Fruit fly (Drosophila melanogaster) whole organism, embryonic: Measurements from ENCODE around the gene Gdh.

Experiments
- Atf3 ChIP-seq: fragments of 200-800 bp; sonication (Bioruptor generic); optimal IDR thresholded peaks from 3 replicates; lab custom pipeline; 2016; ENCODE audit warnings: missing biosample characterization, missing genetic modification characterization
- BEAF-32 ChIP-seq: fragments of 200-800 bp; sonication (Bioruptor generic); optimal IDR thresholded peaks from 3 replicates; lab custom pipeline; 2017; ENCODE audit warnings: missing biosample characterization, missing genetic modification characterization, mild to moderate bottlenecking, moderate library complexity, missing genetic modification reagents
- CG10267 ChIP-seq: fragments of 200-800 bp; sonication (Bioruptor generic); optimal IDR thresholded peaks from 2 replicates; lab custom pipeline; 2018; ENCODE audit warnings: missing biosample characterization, mild to moderate bottlenecking, missing genetic modification characterization, moderate library complexity
- CG11456 ChIP-seq: fragments of 200-800 bp; sonication (Bioruptor generic); IDR thresholded peaks from 3 replicates; pipeline ENCODE4 v1.3.6; 2022; ENCODE audit warnings: missing biosample characterization, missing genetic modification characterization
- CG11504 ChIP-seq: fragments of 200-800 bp; sonication (Bioruptor generic); optimal IDR thresholded peaks from 3 replicates; lab custom pipeline; 2019; ENCODE audit warnings: missing biosample characterization, mild to moderate bottlenecking, missing genetic modification characterization, moderate library complexity
- CG12104 ChIP-seq: fragments of 200-800 bp; sonication (Bioruptor generic); optimal IDR thresholded peaks from 3 replicates; lab custom pipeline; 2016; ENCODE audit warnings: missing biosample characterization, missing genetic modification characterization
- CG12391 ChIP-seq: fragments of 200-800 bp; sonication (Bioruptor generic); optimal IDR thresholded peaks from 3 replicates; lab custom pipeline; 2018; ENCODE audit warnings: missing biosample characterization, mild to moderate bottlenecking, missing genetic modification characterization, moderate library complexity
- CG14014 ChIP-seq: fragments of 200-800 bp; sonication (Bioruptor generic); IDR thresholded peaks from 2 replicates; pipeline ENCODE4 v1.3.6; 2022; ENCODE audit warnings: missing biosample characterization, missing genetic modification characterization
- CG14441 ChIP-seq: fragments of 200-800 bp; sonication (Bioruptor generic); IDR thresholded peaks from 2 replicates; pipeline ENCODE4 v1.3.6; 2022; ENCODE audit warnings: missing biosample characterization, missing genetic modification characterization
- CG15011 ChIP-seq: fragments of 200-800 bp; sonication (Bioruptor generic); optimal IDR thresholded peaks from 3 replicates; lab custom pipeline; 2018; ENCODE audit warnings: missing biosample characterization, mild to moderate bottlenecking, missing genetic modification characterization
- CG15073 ChIP-seq: fragments of 200-800 bp; sonication (Bioruptor generic); optimal IDR thresholded peaks from 2 replicates; lab custom pipeline; 2016; ENCODE audit warnings: missing biosample characterization, missing genetic modification characterization
- CG16813 ChIP-seq: fragments of 200-800 bp; sonication (Bioruptor generic); IDR thresholded peaks from 3 replicates; pipeline ENCODE4 v1.3.6; 2022; ENCODE audit warnings: missing biosample characterization, missing genetic modification characterization; ENCODE audit not compliant: partially characterized antibody
- CG17328 ChIP-seq: fragments of 200-800 bp; sonication (Bioruptor generic); IDR thresholded peaks from 2 replicates; pipeline ENCODE4 v1.3.6; 2022; ENCODE audit warnings: missing biosample characterization, missing genetic modification characterization
- CG18476 ChIP-seq: fragments of 200-800 bp; sonication (Bioruptor generic); optimal IDR thresholded peaks from 2 replicates; lab custom pipeline; 2016; ENCODE audit warnings: missing biosample characterization, mild to moderate bottlenecking, missing genetic modification characterization
- CG2875 ChIP-seq: fragments of 200-800 bp; sonication (Bioruptor generic); optimal IDR thresholded peaks from 2 replicates; lab custom pipeline; 2017; ENCODE audit warnings: missing biosample characterization, mild to moderate bottlenecking, missing genetic modification characterization, missing genetic modification reagents
- CG31388 ChIP-seq: fragments of 200-800 bp; sonication (Bioruptor generic); optimal IDR thresholded peaks from 2 replicates; lab custom pipeline; 2016; ENCODE audit warnings: missing biosample characterization, missing genetic modification characterization
- CG4707 ChIP-seq: fragments of 200-800 bp; sonication (Bioruptor generic); optimal IDR thresholded peaks from 2 replicates; lab custom pipeline; 2018; ENCODE audit warnings: missing biosample characterization, mild to moderate bottlenecking, missing genetic modification characterization, moderate library complexity
- CG7928 ChIP-seq: fragments of 200-800 bp; sonication (Bioruptor generic); optimal IDR thresholded peaks from 2 replicates; lab custom pipeline; 2017; ENCODE audit warnings: missing biosample characterization, mild to moderate bottlenecking, missing genetic modification characterization
- CG8290 ChIP-seq, 3 experiments: fragments of 200-800 bp; sonication (Bioruptor generic); optimal IDR thresholded peaks; 2 replicates each; lab custom pipeline; 2016 to 2019; ENCODE audit warnings: missing biosample characterization in 3 of 3, missing genetic modification characterization in 3 of 3, mild to moderate bottlenecking in 2 of 3, moderate library complexity in 1 of 3
- CG8388 ChIP-seq: fragments of 200-800 bp; sonication (Bioruptor generic); optimal IDR thresholded peaks from 2 replicates; lab custom pipeline; 2019; ENCODE audit warnings: missing biosample characterization, mild to moderate bottlenecking, missing genetic modification characterization, moderate library complexity
- CG8924 ChIP-seq: fragments of 200-800 bp; optimal IDR thresholded peaks from 3 replicates; lab custom pipeline; 2019; ENCODE audit warnings: missing biosample characterization, mild to moderate bottlenecking, missing genetic modification characterization, moderate library complexity
- CTCF ChIP-seq: fragments of 200-800 bp; sonication (Bioruptor generic); optimal IDR thresholded peaks from 2 replicates; lab custom pipeline; 2017; ENCODE audit warnings: missing biosample characterization, mild to moderate bottlenecking, missing genetic modification characterization, moderate library complexity
- Deaf1 ChIP-seq: fragments of 200-800 bp; optimal IDR thresholded peaks from 3 replicates; lab custom pipeline; 2019; ENCODE audit warnings: missing biosample characterization, mild to moderate bottlenecking, missing genetic modification characterization, moderate library complexity
- Doc3 ChIP-seq: fragments of 200-800 bp; sonication (Bioruptor generic); IDR thresholded peaks from 3 replicates; pipeline ENCODE4 v1.3.6; 2022; ENCODE audit warnings: missing biosample characterization, missing genetic modification characterization; ENCODE audit not compliant: partially characterized antibody
- E2f2 ChIP-seq: fragments of 200-800 bp; sonication (Bioruptor generic); IDR thresholded peaks from 2 replicates; pipeline ENCODE4 v1.3.6; 2022; ENCODE audit warnings: missing biosample characterization, missing genetic modification characterization
- Elba2 ChIP-seq: fragments of 200-800 bp; sonication (Bioruptor generic); optimal IDR thresholded peaks from 3 replicates; lab custom pipeline; 2016; ENCODE audit warnings: missing biosample characterization, missing genetic modification characterization
- Fer3 ChIP-seq: fragments of 200-800 bp; sonication (Bioruptor generic); optimal IDR thresholded peaks from 2 replicates; lab custom pipeline; 2018; ENCODE audit warnings: missing biosample characterization, mild to moderate bottlenecking, missing genetic modification characterization, moderate library complexity
- Hand ChIP-seq: fragments of 200-800 bp; sonication (Bioruptor generic); optimal IDR thresholded peaks from 2 replicates; lab custom pipeline; 2017; ENCODE audit warnings: mild to moderate bottlenecking, missing biosample characterization, missing genetic modification reagents, missing genetic modification characterization
- Hr78 ChIP-seq, 2 experiments: fragments of 200-800 bp in 1 of 2; fragments of >200 bp in 1 of 2; sonication (Bioruptor generic) in 1 of 2; optimal IDR thresholded peaks; 2 replicates each; lab custom pipeline; 2017 to 2019; ENCODE audit warnings: missing biosample characterization in 2 of 2, missing genetic modification characterization in 2 of 2, mild to moderate bottlenecking in 1 of 2, moderate library complexity in 1 of 2
- MESR4 ChIP-seq: fragments of 200-800 bp; sonication (Bioruptor generic); optimal IDR thresholded peaks from 2 replicates; lab custom pipeline; 2018; ENCODE audit warnings: missing biosample characterization, mild to moderate bottlenecking, missing genetic modification characterization, moderate library complexity
- Ravus ChIP-seq: fragments of 200-800 bp; sonication (Bioruptor generic); IDR thresholded peaks from 2 replicates; pipeline ENCODE4 v1.3.6; 2022; ENCODE audit warnings: missing biosample characterization, missing genetic modification characterization
- Sox102F ChIP-seq: fragments of 200-800 bp; sonication (Bioruptor generic); optimal IDR thresholded peaks from 2 replicates; lab custom pipeline; 2018; ENCODE audit warnings: missing biosample characterization, mild to moderate bottlenecking, missing genetic modification characterization, moderate library complexity
- Stat92E ChIP-seq, 3 experiments: fragments of >200 bp in 2 of 3; fragments of 200-800 bp in 1 of 3; sonication (Bioruptor generic) in 1 of 3; optimal IDR thresholded peaks; 2 replicates each; lab custom pipeline; 2017 to 2019; ENCODE audit warnings: missing biosample characterization in 3 of 3, missing genetic modification characterization in 3 of 3, mild to moderate bottlenecking in 1 of 3, moderate library complexity in 1 of 3
- Tbp ChIP-seq: fragments of >200 bp; optimal IDR thresholded peaks from 2 replicates; lab custom pipeline; 2018; ENCODE audit warnings: missing biosample characterization, missing genetic modification characterization
- Vsx1 ChIP-seq: fragments of 200-800 bp; sonication (Bioruptor generic); optimal IDR thresholded peaks from 2 replicates; lab custom pipeline; 2017; ENCODE audit warnings: missing biosample characterization, mild to moderate bottlenecking, missing genetic modification characterization, missing genetic modification reagents
- Xrp1 ChIP-seq: fragments of 200-800 bp; sonication (Bioruptor generic); IDR thresholded peaks from 2 replicates; pipeline ENCODE4 v1.3.6; 2022; ENCODE audit warnings: missing biosample characterization, missing genetic modification characterization
- cas ChIP-seq: fragments of 200-800 bp; sonication (Bioruptor generic); IDR thresholded peaks from 2 replicates; pipeline ENCODE4 v1.3.6; 2022; ENCODE audit warnings: missing biosample characterization, missing genetic modification characterization
- ci ChIP-seq: fragments of 200-800 bp; sonication (Bioruptor generic); IDR thresholded peaks from 3 replicates; pipeline ENCODE4 v1.3.6; 2022; ENCODE audit warnings: missing biosample characterization, missing genetic modification characterization
- esg ChIP-seq: fragments of 200-800 bp; sonication (Bioruptor generic); conservative IDR thresholded peaks from 2 replicates; pipeline ENCODE4 v1.3.6; 2022; ENCODE audit warnings: missing biosample characterization, missing genetic modification characterization
- gem ChIP-seq: fragments of 200-800 bp; sonication (Bioruptor generic); optimal IDR thresholded peaks from 2 replicates; lab custom pipeline; 2019; ENCODE audit warnings: missing biosample characterization, mild to moderate bottlenecking, missing genetic modification characterization, moderate library complexity
- gro ChIP-seq: fragments of 200-800 bp; sonication (Bioruptor generic); optimal IDR thresholded peaks from 2 replicates; lab custom pipeline; 2016; ENCODE audit warnings: missing biosample characterization, missing genetic modification characterization
- gt ChIP-seq: fragments of 200-800 bp; sonication (Bioruptor generic); IDR thresholded peaks from 2 replicates; pipeline ENCODE4 v1.3.6; 2022; ENCODE audit warnings: missing biosample characterization, missing genetic modification characterization
- nau ChIP-seq: fragments of 200-800 bp; sonication (Bioruptor generic); optimal IDR thresholded peaks from 3 replicates; lab custom pipeline; 2017; ENCODE audit warnings: missing biosample characterization, mild to moderate bottlenecking, missing genetic modification characterization, missing genetic modification reagents
- oc ChIP-seq: fragments of 200-800 bp; sonication (Bioruptor generic); optimal IDR thresholded peaks from 2 replicates; lab custom pipeline; 2018; ENCODE audit warnings: missing biosample characterization, mild to moderate bottlenecking, missing genetic modification characterization, moderate library complexity
- run ChIP-seq: fragments of 200-800 bp; sonication (Bioruptor generic); optimal IDR thresholded peaks from 3 replicates; lab custom pipeline; 2018; ENCODE audit warnings: missing biosample characterization, mild to moderate bottlenecking, missing genetic modification characterization
- salm ChIP-seq: fragments of 200-800 bp; sonication (Bioruptor generic); optimal IDR thresholded peaks from 2 replicates; lab custom pipeline; 2018; ENCODE audit warnings: missing biosample characterization, mild to moderate bottlenecking, missing genetic modification characterization
- slbo ChIP-seq: fragments of 200-800 bp; sonication (Bioruptor generic); IDR thresholded peaks from 2 replicates; pipeline ENCODE4 v1.3.6; 2022; ENCODE audit warnings: missing biosample characterization, missing genetic modification characterization
- stc ChIP-seq: fragments of 200-800 bp; sonication (Bioruptor generic); IDR thresholded peaks from 2 replicates; pipeline ENCODE4 v1.3.6; 2022; ENCODE audit warnings: missing biosample characterization, missing genetic modification characterization
- twi ChIP-seq: fragments of 200-800 bp; optimal IDR thresholded peaks from 2 replicates; lab custom pipeline; 2019; ENCODE audit warnings: missing biosample characterization, mild to moderate bottlenecking, missing genetic modification characterization, moderate library complexity
- tx ChIP-seq: fragments of 200-800 bp; sonication (Bioruptor generic); optimal IDR thresholded peaks from 2 replicates; lab custom pipeline; 2016; ENCODE audit warnings: missing biosample characterization, missing genetic modification characterization
- zfh1 ChIP-seq: fragments of 200-800 bp; sonication (Bioruptor generic); IDR thresholded peaks from 3 replicates; pipeline ENCODE4 v1.3.6; 2022; ENCODE audit warnings: missing biosample characterization, missing genetic modification characterization

Gene Gdh

DNA sequence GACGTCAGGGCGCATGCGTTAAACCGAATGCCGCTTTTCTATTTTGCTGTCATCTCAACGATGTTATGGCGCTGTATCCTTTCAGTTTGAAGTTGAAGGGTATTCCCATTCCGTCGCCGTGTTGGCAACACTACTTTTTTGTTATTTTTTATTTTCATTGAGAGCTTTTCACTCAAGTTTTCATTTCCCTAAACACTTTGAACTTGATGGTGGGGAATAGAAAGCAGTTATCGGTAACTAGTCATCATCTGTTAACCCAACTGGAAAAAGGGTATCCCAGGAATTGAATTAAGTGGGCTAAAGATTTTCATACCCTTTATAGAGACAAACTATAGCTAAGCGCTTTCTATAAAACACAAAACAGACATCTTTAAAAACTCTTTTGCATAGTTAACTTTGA lies 55.3 kb downstream of the Gdh start (continued):
- TF ChIP-seq CG11504 (tag; lab: Kevin White, UChicago): no peak
- TF ChIP-seq CG10267 (tag; lab: Kevin White, UChicago): no peak
- TF ChIP-seq stc (GFP tag; lab: Robert Waterston, UW): peak; percentile 16; the same call in 1 of the 2 replicates
- no peak for TF ChIP-seq CG8290 (GFP tag; optimal IDR thresholded peaks at IDR 0.05; lab: Kevin White, UChicago)
- TF ChIP-seq CG8290 (tag; optimal IDR thresholded peaks at IDR 0.05; lab: Kevin White, UChicago): no peak
- no peak for TF ChIP-seq CG2875 (GFP tag; lab: Kevin White, UChicago)
- no peak for TF ChIP-seq Tbp
- no peak for TF ChIP-seq Hr78 (GFP tag; optimal IDR thresholded peaks at IDR 0.05; lab: Kevin White, UChicago)
- TF ChIP-seq ci (GFP tag; lab: Robert Waterston, UW): peak; percentile 30; the same call in 1 of the 3 replicates
- no peak for TF ChIP-seq CTCF (GFP tag; lab: Kevin White, UChicago)
- no peak for TF ChIP-seq CG15073
- TF ChIP-seq Deaf1 (tag; lab: Kevin White, UChicago): no peak
- TF ChIP-seq Xrp1 (GFP tag; lab: Robert Waterston, UW): peak; percentile 64; the same call in 1 of the 2 replicates
- TF ChIP-seq slbo (GFP tag; lab: Robert Waterston, UW): peak; percentile 33; the same call in 1 of the 2 replicates
- no peak for TF ChIP-seq CG11456 (GFP tag; lab: Robert Waterston, UW)
- TF ChIP-seq CG7928: no peak
- no peak for TF ChIP-seq CG18476 (GFP tag; lab: Kevin White, UChicago)
- no peak for TF ChIP-seq CG16813 (GFP tag; lab: Robert Waterston, UW)
- no peak for TF ChIP-seq oc (tag; lab: Kevin White, UChicago)
- TF ChIP-seq CG12391 (tag; lab: Kevin White, UChicago): no peak
- no peak for TF ChIP-seq CG15011 (GFP tag; lab: Kevin White, UChicago)
- TF ChIP-seq cas: 0 out of 2 replicates have a peak, but pooled peaks have one; percentile 5
- TF ChIP-seq CG17328 (GFP tag; lab: Robert Waterston, UW): no peak
- TF ChIP-seq Fer3 (tag; lab: Kevin White, UChicago): peak; percentile 1
- TF ChIP-seq tx (GFP tag; lab: Kevin White, UChicago): no peak
- TF ChIP-seq zfh1 (GFP tag; lab: Robert Waterston, UW): peak; percentile 29; the same call in 1 of the 3 replicates
- no peak for TF ChIP-seq CG31388
- no peak for TF ChIP-seq Elba2 (GFP tag; lab: Kevin White, UChicago)
- no peak for TF ChIP-seq Ravus (GFP tag; lab: Robert Waterston, UW)
- TF ChIP-seq CG12104 (GFP tag; lab: Kevin White, UChicago): no peak
- no peak for TF ChIP-seq Sox102F
- no peak for TF ChIP-seq gro (GFP tag; lab: Kevin White, UChicago)
- no peak for TF ChIP-seq Atf3 (GFP tag; lab: Kevin White, UChicago)
- no peak for TF ChIP-seq Doc3 (GFP tag; lab: Robert Waterston, UW)
- TF ChIP-seq CG8388 (GFP tag; lab: Kevin White, UChicago): no peak
- no peak for TF ChIP-seq CG14014 (GFP tag; lab: Robert Waterston, UW)
- no peak for TF ChIP-seq Stat92E (GFP tag; optimal IDR thresholded peaks at IDR 0.05; lab: Kevin White, UChicago)
- no peak for TF ChIP-seq run (tag; lab: Kevin White, UChicago)
- no peak for TF ChIP-seq Vsx1 (GFP tag; lab: Kevin White, UChicago)
- TF ChIP-seq salm (tag; lab: Kevin White, UChicago): no peak
- peak; percentile 27; the same call in 1 of the 2 replicates for TF ChIP-seq CG14441 (GFP tag; lab: Robert Waterston, UW)
- TF ChIP-seq E2f2: no peak
- no peak for TF ChIP-seq MESR4 (GFP tag; lab: Kevin White, UChicago)
- TF ChIP-seq Hand (GFP tag; lab: Kevin White, UChicago): no peak
- TF ChIP-seq gem (tag; lab: Kevin White, UChicago): peak; percentile 4
- no peak for TF ChIP-seq BEAF-32 (GFP tag; lab: Kevin White, UChicago)
- no peak for TF ChIP-seq nau (GFP tag; lab: Kevin White, UChicago)
- no peak for TF ChIP-seq twi (tag; lab: Kevin White, UChicago)
- TF ChIP-seq gt (GFP tag; lab: Robert Waterston, UW): no peak
- no peak for TF ChIP-seq esg
- TF ChIP-seq CG8924 (tag; lab: Kevin White, UChicago): no peak
- no peak for TF ChIP-seq CG4707 (GFP tag; lab: Kevin White, UChicago)
